Fruit fly (Drosophila melanogaster): ENCODE results near the gene Cox11.

Gene Cox11

dm6 chr2L:5542944-5543515 is 16.3 kb downstream of the Cox11 start:
- peak; percentile 76 for TF ChIP-seq eg (GFP tag; IDR thresholded peaks at IDR 0.05)
- TF ChIP-seq Ets96B (tag; optimal IDR thresholded peaks at IDR 0.05) = peak; percentile 11
- peak; percentile 27 for TF ChIP-seq Smox (GFP tag; optimal IDR thresholded peaks at IDR 0.05)
- TF ChIP-seq CG10631 (GFP tag; optimal IDR thresholded peaks at IDR 0.05) = no peak
- TF ChIP-seq CG6163 (GFP tag; IDR thresholded peaks at IDR 0.05) = peak; percentile 55; the same call in 1 of the 3 replicates
- peak; percentile 65 for TF ChIP-seq CG15336 (GFP tag; IDR thresholded peaks at IDR 0.05)
- TF ChIP-seq CG3032 (tag; optimal IDR thresholded peaks at IDR 0.05) = peak; percentile 2
- TF ChIP-seq cyc (GFP tag; optimal IDR thresholded peaks at IDR 0.05) = peak; percentile 33
- peak; percentile 13 for TF ChIP-seq CG31627 (GFP tag; optimal IDR thresholded peaks at IDR 0.05)
- TF ChIP-seq CG11762 (GFP tag; optimal IDR thresholded peaks at IDR 0.05; ENCODE audit: insufficient read depth) = peak; percentile 8
- TF ChIP-seq CG6792 (GFP tag; optimal IDR thresholded peaks at IDR 0.05) = peak; percentile 21
- peak; percentile 73 for TF ChIP-seq Eip78C (GFP tag)
- peak; percentile 29 for TF ChIP-seq pdm3 (GFP tag; optimal IDR thresholded peaks at IDR 0.05)
- peak; percentile 24 for TF ChIP-seq esn (GFP tag; optimal IDR thresholded peaks at IDR 0.05)
- TF ChIP-seq CG8119 (GFP tag; IDR thresholded peaks at IDR 0.05) = peak; percentile 64; the same call in 2 of the 3 replicates
- peak; percentile 3 for TF ChIP-seq topi (GFP tag; optimal IDR thresholded peaks at IDR 0.05)
- no peak for TF ChIP-seq Hr4 (GFP tag; optimal IDR thresholded peaks at IDR 0.05)
- TF ChIP-seq CG11294 (GFP tag; IDR thresholded peaks at IDR 0.05) = 0 out of 2 replicates have a peak, but pooled peaks have one; percentile 20
- no peak for TF ChIP-seq CG3919 (GFP tag; optimal IDR thresholded peaks at IDR 0.05)
- peak; percentile 34; the same call in 1 of the 2 replicates for TF ChIP-seq Gug (GFP tag; IDR thresholded peaks at IDR 0.05)
- TF ChIP-seq OdsH (GFP tag; optimal IDR thresholded peaks at IDR 0.05) = no peak
- no peak for TF ChIP-seq net (GFP tag; optimal IDR thresholded peaks at IDR 0.05)
- peak; percentile 28 for TF ChIP-seq lz (GFP tag; optimal IDR thresholded peaks at IDR 0.05)
- peak; percentile 54 for TF ChIP-seq svp (GFP tag)
- TF ChIP-seq Hr39 (GFP tag; optimal IDR thresholded peaks at IDR 0.05) = peak; percentile 32
- TF ChIP-seq dac (GFP tag; optimal IDR thresholded peaks at IDR 0.05) = peak; percentile 17
- peak in 1 of 2 experiments; percentile 43 for TF ChIP-seq ss (GFP tag; optimal IDR thresholded peaks at IDR 0.05)
- peak; percentile 51 for TF ChIP-seq Eip75B (GFP tag; optimal IDR thresholded peaks at IDR 0.05)
- no peak for TF ChIP-seq achi (GFP tag; optimal IDR thresholded peaks at IDR 0.05)
- no peak for TF ChIP-seq fd85E (GFP tag; optimal IDR thresholded peaks at IDR 0.05)
- TF ChIP-seq Lpt (GFP tag; optimal IDR thresholded peaks at IDR 0.05) = peak; percentile 42
- no peak for TF ChIP-seq CG16779 (tag; optimal IDR thresholded peaks at IDR 0.05)
- TF ChIP-seq CG4318 (GFP tag; optimal IDR thresholded peaks at IDR 0.05) = no peak

- TF ChIP-seq vri (GFP tag; optimal IDR thresholded peaks at IDR 0.05) (no peak), achi (GFP tag; optimal IDR thresholded peaks at IDR 0.05) (no peak), CG9139 (GFP tag; optimal IDR thresholded peaks at IDR 0.05) (peak; percentile 15), CG11902 (GFP tag; optimal IDR thresholded peaks at IDR 0.05) (no peak), CG1621 (tag; optimal IDR thresholded peaks at IDR 0.05) (peak; percentile 61), CG3919 (GFP tag; optimal IDR thresholded peaks at IDR 0.05) (no peak), CG6808 (GFP tag; optimal IDR thresholded peaks at IDR 0.05) (no peak), Lpt (GFP tag; optimal IDR thresholded peaks at IDR 0.05) (peak; percentile 45), CG6792 (GFP tag; optimal IDR thresholded peaks at IDR 0.05) (no peak), Gug (GFP tag; IDR thresholded peaks at IDR 0.05) (no peak), fd59A (GFP tag; optimal IDR thresholded peaks at IDR 0.05) (peak; percentile 4)
These were observed 19.4 kb downstream of the Cox11 start for dm6 chr2L:5546207-5546517.
